Fruit fly (Drosophila melanogaster) whole organism, embryonic: ENCODE results near the gene CG7379.

Experiments
- CG11695 ChIP-seq: fragments of 200-800 bp; sonication (Bioruptor generic); IDR thresholded peaks from 3 replicates; pipeline ENCODE4 v1.3.6; 2022; ENCODE audit warnings: missing biosample characterization, missing genetic modification characterization
- CG17359 ChIP-seq: fragments of 200-800 bp; sonication (Bioruptor generic); optimal IDR thresholded peaks from 3 replicates; lab custom pipeline; 2018; ENCODE audit warnings: missing biosample characterization, mild to moderate bottlenecking, missing genetic modification characterization, moderate library complexity
- CG17361 ChIP-seq: fragments of 200-800 bp; sonication (Bioruptor generic); IDR thresholded peaks from 3 replicates; pipeline ENCODE4 v1.3.6; 2022; ENCODE audit warnings: missing biosample characterization, missing genetic modification characterization
- CG4404 ChIP-seq: fragments of 200-800 bp; sonication (Bioruptor generic); IDR thresholded peaks from 2 replicates; pipeline ENCODE4 v1.3.6; 2022; ENCODE audit warnings: missing biosample characterization, missing genetic modification characterization
- Dfd ChIP-seq, 2 experiments: fragments of >200 bp; optimal IDR thresholded peaks; 2 replicates each; lab custom pipeline; 2017; ENCODE audit warnings: missing biosample characterization in 2 of 2, missing genetic modification characterization in 2 of 2
- HHEX ChIP-seq: fragments of 200-800 bp; sonication (Bioruptor generic); optimal IDR thresholded peaks from 3 replicates; lab custom pipeline; 2017; ENCODE audit warnings: missing biosample characterization, mild to moderate bottlenecking, missing genetic modification characterization, missing genetic modification reagents
- Hmx ChIP-seq: fragments of 200-800 bp; sonication (Bioruptor generic); optimal IDR thresholded peaks from 2 replicates; lab custom pipeline; 2016; ENCODE audit warnings: missing biosample characterization, missing genetic modification characterization
- TFAM ChIP-seq: fragments of 200-800 bp; sonication (Bioruptor generic); optimal IDR thresholded peaks from 2 replicates; lab custom pipeline; 2017; ENCODE audit warnings: missing biosample characterization, missing genetic modification characterization, inconsistent platforms
- chif ChIP-seq, 2 experiments: fragments of 200-800 bp; sonication (Bioruptor generic); optimal IDR thresholded peaks; 3 replicates each; lab custom pipeline; 2016; ENCODE audit warnings: missing biosample characterization in 2 of 2, missing genetic modification characterization in 2 of 2
- corto ChIP-seq: fragments of 200-800 bp; sonication (Bioruptor generic); optimal IDR thresholded peaks from 2 replicates; lab custom pipeline; 2016; ENCODE audit warnings: missing biosample characterization, mild to moderate bottlenecking, missing genetic modification characterization, moderate library complexity
- p53 ChIP-seq: fragments of 200-800 bp; sonication (Bioruptor generic); optimal IDR thresholded peaks from 2 replicates; lab custom pipeline; 2016; ENCODE audit warnings: missing biosample characterization, missing genetic modification characterization
- row ChIP-seq: fragments of 200-800 bp; sonication (Bioruptor generic); IDR thresholded peaks from 3 replicates; pipeline ENCODE4 v1.3.6; 2022; ENCODE audit warnings: missing biosample characterization, missing genetic modification characterization
- sug ChIP-seq: fragments of 200-800 bp; optimal IDR thresholded peaks from 2 replicates; lab custom pipeline; 2019; ENCODE audit warnings: missing biosample characterization, mild to moderate bottlenecking, missing genetic modification characterization, moderate library complexity
- vnd ChIP-seq: fragments of 200-800 bp; sonication (Bioruptor generic); IDR thresholded peaks from 3 replicates; pipeline ENCODE4 v1.3.6; 2022; ENCODE audit warnings: missing biosample characterization, missing genetic modification characterization; ENCODE audit not compliant: partially characterized antibody

DNA sequence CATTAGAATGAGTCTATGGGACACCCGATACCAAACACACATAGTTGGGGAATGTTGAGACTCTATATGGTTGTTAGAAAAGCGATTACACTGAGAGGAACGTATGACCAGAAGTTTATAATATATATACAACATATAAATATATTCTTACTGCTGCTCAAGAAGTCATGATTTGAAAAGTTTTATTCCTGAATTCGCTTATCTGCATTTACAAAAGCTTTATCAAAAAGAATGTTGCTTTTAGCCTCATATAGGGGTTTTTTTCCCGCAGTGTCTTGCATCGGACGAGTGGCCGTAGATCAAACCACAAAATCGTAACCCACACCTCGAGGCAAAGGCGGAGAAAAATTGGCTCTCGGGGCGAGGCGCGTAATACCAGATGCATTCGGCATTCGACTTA, 10.3 kb downstream of the CG7379 start:
- TF ChIP-seq HHEX (GFP tag; lab: Kevin White, UChicago) = no peak
- no peak for TF ChIP-seq row (GFP tag; lab: Robert Waterston, UW)
- TF ChIP-seq CG17359 (tag; lab: Kevin White, UChicago) = peak; percentile 13
- TF ChIP-seq p53 (GFP tag; lab: Kevin White, UChicago) = no peak
- no peak for TF ChIP-seq chif (GFP tag; optimal IDR thresholded peaks at IDR 0.05; lab: Kevin White, UChicago)
- TF ChIP-seq CG11695 (GFP tag; lab: Robert Waterston, UW) = no peak
- TF ChIP-seq Hmx (GFP tag; lab: Kevin White, UChicago) = no peak
- no peak for TF ChIP-seq vnd (GFP tag; lab: Robert Waterston, UW)
- no peak for TF ChIP-seq Dfd (GFP tag; optimal IDR thresholded peaks at IDR 0.05; lab: Kevin White, UChicago)
- TF ChIP-seq CG17361 (GFP tag; lab: Robert Waterston, UW) = peak; percentile 12; the same call in 1 of the 3 replicates
- TF ChIP-seq CG4404 = no peak
- TF ChIP-seq TFAM (GFP tag; lab: Kevin White, UChicago) = no peak
- no peak for TF ChIP-seq corto
- TF ChIP-seq sug (tag; lab: Kevin White, UChicago) = no peak
